Worm (Caenorhabditis elegans) whole organism, L1 larva: ENCODE results near the gene srlf-27.
A peak's percentile ranks its signal among the peaks of the same experiment; 100 is the strongest.

ENCODE experiments used
- C04F5.9 ChIP-seq: sonication (generic microtip); optimal IDR thresholded peaks from 2 replicates; lab custom pipeline; 2016; ENCODE audit warnings: missing genetic modification characterization, missing compliant biosample characterization
- C16A3.4 ChIP-seq: fragments of 150-350 bp; optimal IDR thresholded peaks from 2 replicates; lab custom pipeline; 2014; ENCODE audit warnings: missing biosample characterization, missing genetic modification characterization
- F16B12.6 ChIP-seq: fragments of 150-350 bp; optimal IDR thresholded peaks from 2 replicates; lab custom pipeline; 2014; ENCODE audit warnings: missing biosample characterization, missing genetic modification characterization
- aly-2 ChIP-seq: fragments of 150-350 bp; optimal IDR thresholded peaks from 2 replicates; lab custom pipeline; 2014; ENCODE audit warnings: missing biosample characterization, missing genetic modification characterization
- ama-1 ChIP-seq: fragments of 150-350 bp; optimal IDR thresholded peaks from 2 replicates; lab custom pipeline; 2014
- ceh-88 ChIP-seq: fragments of 200-800 bp; sonication (Bioruptor generic); IDR thresholded peaks from 2 replicates; pipeline ENCODE4 v1.3.6; 2022; ENCODE audit warnings: missing genetic modification characterization, missing compliant biosample characterization
- ceh-90 ChIP-seq: sonication (generic microtip); optimal IDR thresholded peaks from 2 replicates; lab custom pipeline; 2016; ENCODE audit warnings: missing genetic modification characterization, missing compliant biosample characterization
- ces-1 ChIP-seq: fragments of 150-350 bp; optimal IDR thresholded peaks from 2 replicates; lab custom pipeline; 2014; ENCODE audit warnings: missing biosample characterization, missing genetic modification reagents, missing genetic modification characterization
- dpl-1 ChIP-seq, 3 experiments: fragments of 150-350 bp in 2 of 3; sonication (generic microtip) in 1 of 3; optimal IDR thresholded peaks; 2 replicates each; lab custom pipeline; 2014 to 2017; ENCODE audit warnings: missing biosample characterization in 3 of 3, missing genetic modification characterization in 3 of 3, missing genetic modification reagents in 3 of 3
- efl-1 ChIP-seq, 4 experiments: fragments of 150-350 bp; optimal IDR thresholded peaks in 3 of 4; peaks in 1 of 4; 1 replicate in 1 of 4; 2 replicates in 3 of 4; lab custom pipeline; 2014; ENCODE audit warnings: missing biosample characterization in 2 of 4, missing genetic modification characterization in 2 of 4, missing genetic modification reagents in 2 of 4
- efl-3 ChIP-seq: fragments of 200-800 bp; sonication (Bioruptor generic); optimal IDR thresholded peaks from 2 replicates; lab custom pipeline; 2018; ENCODE audit warnings: mild to moderate bottlenecking, missing genetic modification characterization, missing compliant biosample characterization
- egl-27 ChIP-seq, 2 experiments: fragments of 150-350 bp in 1 of 2; sonication (generic microtip); optimal IDR thresholded peaks; 3 replicates each; lab custom pipeline; 2017 to 2018; ENCODE audit warnings: missing biosample characterization in 2 of 2, missing genetic modification characterization in 2 of 2, missing genetic modification reagents in 2 of 2
- elt-2 ChIP-seq: sonication (generic microtip); optimal IDR thresholded peaks from 2 replicates; lab custom pipeline; 2016; ENCODE audit warnings: missing genetic modification characterization, mild to moderate bottlenecking, inconsistent platforms, missing compliant biosample characterization, missing genetic modification reagents
- elt-3 ChIP-seq, 6 experiments: fragments of 150-350 bp in 1 of 6; sonication (generic microtip); optimal IDR thresholded peaks; 2 replicates each; lab custom pipeline; 2017 to 2018; ENCODE audit warnings: missing biosample characterization in 6 of 6, missing genetic modification characterization in 6 of 6, inconsistent platforms in 1 of 6
- fkh-10 ChIP-seq: sonication (generic microtip); optimal IDR thresholded peaks from 2 replicates; lab custom pipeline; 2017; ENCODE audit warnings: missing biosample characterization, missing genetic modification reagents, missing genetic modification characterization
- fkh-4 ChIP-seq: sonication (generic microtip); optimal IDR thresholded peaks from 2 replicates; lab custom pipeline; 2016; ENCODE audit warnings: missing compliant biosample characterization, missing genetic modification characterization, borderline replicate concordance
- fkh-8 ChIP-seq: sonication (generic microtip); optimal IDR thresholded peaks from 2 replicates; lab custom pipeline; 2016; ENCODE audit warnings: mild to moderate bottlenecking, missing genetic modification characterization, missing compliant biosample characterization
- hlh-17 ChIP-seq: fragments of 200-800 bp; sonication (Bioruptor generic); optimal IDR thresholded peaks from 2 replicates; lab custom pipeline; 2018; ENCODE audit warnings: missing genetic modification characterization, mild to moderate bottlenecking, missing compliant biosample characterization, moderate library complexity, borderline replicate concordance
- hlh-4 ChIP-seq: sonication (generic microtip); optimal IDR thresholded peaks from 2 replicates; lab custom pipeline; 2016; ENCODE audit warnings: mild to moderate bottlenecking, missing genetic modification characterization, missing compliant biosample characterization
- hpl-2 ChIP-seq: fragments of 150-350 bp; optimal IDR thresholded peaks from 2 replicates; lab custom pipeline; 2014; ENCODE audit warnings: missing biosample characterization, missing genetic modification reagents, missing genetic modification characterization
- irx-1 ChIP-seq: sonication (generic microtip); optimal IDR thresholded peaks from 2 replicates; lab custom pipeline; 2016; ENCODE audit warnings: missing genetic modification characterization, missing compliant biosample characterization
- isw-1 ChIP-seq: fragments of 200-800 bp; sonication (Bioruptor generic); IDR thresholded peaks from 2 replicates; pipeline ENCODE4 v1.3.6; 2022; ENCODE audit warnings: missing genetic modification characterization, missing compliant biosample characterization
- jun-1 ChIP-seq: fragments of 150-350 bp; optimal IDR thresholded peaks from 2 replicates; lab custom pipeline; 2014; ENCODE audit warnings: missing biosample characterization, missing genetic modification reagents, missing genetic modification characterization
- lin-13 ChIP-seq: fragments of 150-350 bp; optimal IDR thresholded peaks from 2 replicates; lab custom pipeline; 2014; ENCODE audit warnings: missing biosample characterization, missing genetic modification reagents, missing genetic modification characterization
- lin-14 ChIP-seq: fragments of 200-800 bp; sonication (Bioruptor generic); optimal IDR thresholded peaks from 2 replicates; lab custom pipeline; 2018; ENCODE audit warnings: mild to moderate bottlenecking, missing genetic modification characterization, moderate library complexity, missing compliant biosample characterization
- lin-15B ChIP-seq: fragments of 150-350 bp; sonication (generic microtip); optimal IDR thresholded peaks from 3 replicates; lab custom pipeline; 2014; ENCODE audit warnings: missing biosample characterization, missing genetic modification characterization
- lin-35 ChIP-seq, 2 experiments: fragments of 150-350 bp; optimal IDR thresholded peaks; 2 replicates each; lab custom pipeline; 2014; ENCODE audit warnings: missing biosample characterization in 2 of 2, missing genetic modification characterization in 2 of 2, missing genetic modification reagents in 2 of 2
- lin-39 ChIP-seq: fragments of 150-350 bp; optimal IDR thresholded peaks from 2 replicates; lab custom pipeline; 2014; ENCODE audit warnings: missing biosample characterization, missing genetic modification reagents, missing genetic modification characterization
- lir-3 ChIP-seq: sonication (generic microtip); optimal IDR thresholded peaks from 2 replicates; lab custom pipeline; 2016; ENCODE audit warnings: mild to moderate bottlenecking, missing genetic modification characterization, moderate library complexity, missing compliant biosample characterization; ENCODE audit not compliant: poor library complexity
- lsy-2 ChIP-seq, 2 experiments: fragments of 150-350 bp; optimal IDR thresholded peaks; 2 replicates each; lab custom pipeline; 2014; ENCODE audit warnings: missing biosample characterization in 2 of 2, missing genetic modification characterization in 2 of 2
- mab-9 ChIP-seq: fragments of 200-800 bp; sonication (Bioruptor generic); IDR thresholded peaks from 2 replicates; pipeline ENCODE4 v1.3.6; 2022; ENCODE audit warnings: missing genetic modification reagents, missing genetic modification characterization, missing compliant biosample characterization
- mef-2 ChIP-seq: fragments of 150-350 bp; optimal IDR thresholded peaks from 2 replicates; lab custom pipeline; 2014; ENCODE audit warnings: missing biosample characterization, missing genetic modification characterization
- mep-1 ChIP-seq: fragments of 150-350 bp; optimal IDR thresholded peaks from 2 replicates; lab custom pipeline; 2014; ENCODE audit warnings: missing biosample characterization, missing genetic modification characterization
- nhr-12 ChIP-seq: sonication (generic microtip); optimal IDR thresholded peaks from 2 replicates; lab custom pipeline; 2017; ENCODE audit warnings: missing biosample characterization, missing genetic modification characterization
- nhr-19 ChIP-seq: fragments of 200-800 bp; sonication (Bioruptor generic); conservative IDR thresholded peaks from 2 replicates; pipeline ENCODE4 v1.3.6; 2022; ENCODE audit warnings: missing genetic modification characterization, missing compliant biosample characterization
- nhr-237 ChIP-seq: fragments of 150-350 bp; optimal IDR thresholded peaks from 2 replicates; lab custom pipeline; 2014; ENCODE audit warnings: missing biosample characterization, missing genetic modification characterization
- nhr-47 ChIP-seq: sonication (generic microtip); optimal IDR thresholded peaks from 2 replicates; lab custom pipeline; 2016; ENCODE audit warnings: mild to moderate bottlenecking, missing genetic modification characterization, moderate library complexity, missing compliant biosample characterization
- nhr-84 ChIP-seq: sonication (generic microtip); optimal IDR thresholded peaks from 2 replicates; lab custom pipeline; 2017; ENCODE audit warnings: missing biosample characterization, missing genetic modification characterization
- nhr-90 ChIP-seq: sonication (generic microtip); optimal IDR thresholded peaks from 2 replicates; lab custom pipeline; 2016; ENCODE audit warnings: mild to moderate bottlenecking, missing genetic modification characterization, missing compliant biosample characterization; ENCODE audit not compliant: poor library complexity
- pax-3 ChIP-seq: fragments of 200-800 bp; sonication (Bioruptor generic); optimal IDR thresholded peaks from 2 replicates; lab custom pipeline; 2018; ENCODE audit warnings: mild to moderate bottlenecking, missing genetic modification characterization, moderate library complexity, missing compliant biosample characterization
- skn-1 ChIP-seq: fragments of 150-350 bp; optimal IDR thresholded peaks from 2 replicates; lab custom pipeline; 2014; ENCODE audit warnings: missing biosample characterization, missing genetic modification characterization
- snpc-4 ChIP-seq: fragments of 150-350 bp; optimal IDR thresholded peaks from 2 replicates; lab custom pipeline; 2014; ENCODE audit warnings: missing biosample characterization, missing genetic modification characterization
- snu-23 ChIP-seq: sonication (generic microtip); optimal IDR thresholded peaks from 2 replicates; lab custom pipeline; 2016; ENCODE audit warnings: missing genetic modification characterization, missing compliant biosample characterization
- sptf-1 ChIP-seq: fragments of 150-350 bp; optimal IDR thresholded peaks from 2 replicates; lab custom pipeline; 2014; ENCODE audit warnings: missing biosample characterization, missing genetic modification characterization
- sup-37 ChIP-seq: fragments of 200-800 bp; sonication (Bioruptor generic); optimal IDR thresholded peaks from 2 replicates; lab custom pipeline; 2018; ENCODE audit warnings: mild to moderate bottlenecking, missing genetic modification characterization, missing compliant biosample characterization
- swsn-7 ChIP-seq: sonication (generic microtip); optimal IDR thresholded peaks from 2 replicates; lab custom pipeline; 2016; ENCODE audit warnings: missing genetic modification characterization, missing compliant biosample characterization
- tbx-2 ChIP-seq: sonication (generic microtip); optimal IDR thresholded peaks from 2 replicates; lab custom pipeline; 2016; ENCODE audit warnings: missing genetic modification characterization, missing compliant biosample characterization
- unc-30 ChIP-seq: sonication (generic microtip); optimal IDR thresholded peaks from 2 replicates; lab custom pipeline; 2017; ENCODE audit warnings: missing biosample characterization, missing genetic modification characterization
- unc-62 ChIP-seq: fragments of 150-350 bp; optimal IDR thresholded peaks from 2 replicates; lab custom pipeline; 2014; ENCODE audit warnings: missing biosample characterization, missing genetic modification reagents, missing genetic modification characterization
- xbp-1 ChIP-seq: sonication (generic microtip); optimal IDR thresholded peaks from 2 replicates; lab custom pipeline; 2016; ENCODE audit warnings: missing genetic modification characterization, missing compliant biosample characterization
- zag-1 ChIP-seq: fragments of 150-350 bp; optimal IDR thresholded peaks from 2 replicates; lab custom pipeline; 2014; ENCODE audit warnings: missing biosample characterization, missing genetic modification characterization
- ztf-11 ChIP-seq, 2 experiments: sonication (generic microtip); optimal IDR thresholded peaks; 2 replicates each; lab custom pipeline; 2016 to 2017; ENCODE audit warnings: missing genetic modification characterization in 2 of 2, missing biosample characterization in 1 of 2, missing compliant biosample characterization in 1 of 2

srlf-27 gene

DNA sequence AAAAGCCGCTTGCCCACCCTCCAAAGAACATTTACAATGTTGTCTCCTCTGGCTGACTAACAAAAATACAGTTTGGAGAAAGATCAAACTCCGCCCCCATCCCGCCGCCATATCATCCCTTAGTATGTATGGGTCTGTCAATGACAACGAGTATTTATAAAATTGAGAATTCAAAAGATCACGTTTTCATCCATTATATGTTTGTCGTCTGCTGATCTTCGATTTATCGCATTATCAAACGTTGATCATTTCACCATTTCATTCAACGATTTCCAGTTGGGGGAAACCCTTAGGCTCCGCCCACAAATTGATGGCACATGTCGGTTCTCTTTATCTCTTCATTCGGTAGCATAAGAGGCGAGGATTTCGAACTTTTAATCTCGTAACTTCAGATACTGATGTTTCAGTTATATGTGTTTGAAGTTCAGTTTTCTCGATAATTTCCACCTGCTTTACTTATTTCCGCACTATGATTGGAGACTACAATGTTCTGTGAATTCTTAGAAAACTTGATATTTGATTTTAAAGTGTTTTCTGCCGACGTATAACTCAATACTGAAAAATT, 23.3 kb upstream of the srlf-27 start:
- TF ChIP-seq mef-2 (no peak), xbp-1 (tag; lab: Kevin White, UChicago) (peak; percentile 10), lin-15B (tag; lab: Kevin White, UChicago) (no peak), hlh-17 (GFP tag; lab: Kevin White, UChicago) (no peak), lin-13 (GFP tag; lab: Kevin White, UChicago) (no peak), pax-3 (no peak), sptf-1 (tag; lab: Kevin White, UChicago) (no peak), tbx-2 (tag; lab: Kevin White, UChicago) (peak; percentile 52), isw-1 (GFP tag; lab: Robert Waterston, UW) (no peak), skn-1 (tag; lab: Kevin White, UChicago) (no peak), fkh-10 (GFP tag; lab: Kevin White, UChicago) (no peak), nhr-12 (tag; lab: Kevin White, UChicago) (no peak), efl-3 (no peak), fkh-4 (tag; lab: Kevin White, UChicago) (no peak), lin-14 (GFP tag; lab: Kevin White, UChicago) (peak; percentile 63), ama-1 (no peak), dpl-1 (GFP tag; optimal IDR thresholded peaks at IDR 0.05; lab: Kevin White, UChicago) (peak in 1 of 3 experiments; percentile 4), ceh-88 (GFP tag; lab: Robert Waterston, UW) (no peak), unc-62 (GFP tag; lab: Kevin White, UChicago) (no peak), ces-1 (GFP tag; lab: Kevin White, UChicago) (no peak), C04F5.9 (tag; lab: Kevin White, UChicago) (no peak), sup-37 (GFP tag; lab: Kevin White, UChicago) (no peak), lin-35 (GFP tag; optimal IDR thresholded peaks at IDR 0.05; lab: Kevin White, UChicago) (peak in 1 of 2 experiments; percentile 31), mep-1 (tag; lab: Kevin White, UChicago) (no peak), lir-3 (tag; lab: Kevin White, UChicago) (no peak), unc-30 (tag; lab: Kevin White, UChicago) (no peak), fkh-8 (peak; percentile 40), lsy-2 (tag; optimal IDR thresholded peaks at IDR 0.05; lab: Kevin White, UChicago) (no peak), egl-27 (tag; optimal IDR thresholded peaks at IDR 0.05; lab: Kevin White, UChicago) (no peak), efl-1 (optimal IDR thresholded peaks at IDR 0.05; lab: Kevin White, UChicago) (no peak), efl-1 (GFP tag; optimal IDR thresholded peaks at IDR 0.05 in 1 of 2; lab: Kevin White, UChicago) (peak in 1 of 2 experiments; percentile 66), ztf-11 (tag; optimal IDR thresholded peaks at IDR 0.05; lab: Kevin White, UChicago) (no peak), nhr-237 (no peak), swsn-7 (tag; lab: Kevin White, UChicago) (no peak), snpc-4 (tag; lab: Kevin White, UChicago) (no peak), F16B12.6 (no peak), C16A3.4 (tag; lab: Kevin White, UChicago) (no peak), zag-1 (tag; lab: Kevin White, UChicago) (no peak), snu-23 (GFP tag; lab: Kevin White, UChicago) (peak; percentile 57), mab-9 (GFP tag; lab: Robert Waterston, UW) (no peak), nhr-19 (GFP tag; lab: Robert Waterston, UW) (peak; percentile 77), elt-2 (tag; lab: Kevin White, UChicago) (no peak), hlh-4 (no peak), nhr-84 (tag; lab: Kevin White, UChicago) (no peak), elt-3 (tag; optimal IDR thresholded peaks at IDR 0.05; lab: Kevin White, UChicago) (peak; percentile 63 to 93 (median 80)), jun-1 (peak; percentile 44), nhr-47 (tag; lab: Kevin White, UChicago) (peak; percentile 64), nhr-90 (peak; percentile 67), irx-1 (tag; lab: Kevin White, UChicago) (peak; percentile 22), lin-39 (no peak), hpl-2 (no peak), ceh-90 (tag; lab: Kevin White, UChicago) (no peak), aly-2 (no peak)
